Worm (Caenorhabditis elegans) whole organism, L2 larva: ENCODE measurements around the gene srbc-36.
"Not testable (repeated sequence)": the region's sequence is repeated elsewhere in the genome, so short reads cannot be mapped to it uniquely, and the experiment has no call there.

Experiments used
- C34F6.9 ChIP-seq: fragments of 150-350 bp; optimal IDR thresholded peaks from 2 replicates; lab custom pipeline; 2014; ENCODE audit warnings: missing biosample characterization, missing genetic modification characterization
- F13H6.1 ChIP-seq: sonication (generic microtip); optimal IDR thresholded peaks from 2 replicates; lab custom pipeline; 2016; ENCODE audit warnings: missing genetic modification characterization, missing compliant biosample characterization
- Y55F3AM.14 ChIP-seq: fragments of 200-800 bp; sonication (Bioruptor generic); optimal IDR thresholded peaks from 2 replicates; lab custom pipeline; 2018; ENCODE audit warnings: mild to moderate bottlenecking, missing genetic modification characterization, missing compliant biosample characterization
- ZK546.5 ChIP-seq: sonication (generic microtip); optimal IDR thresholded peaks from 2 replicates; lab custom pipeline; 2017; ENCODE audit warnings: missing biosample characterization, missing genetic modification characterization
- alr-1 ChIP-seq: fragments of 150-350 bp; optimal IDR thresholded peaks from 2 replicates; lab custom pipeline; 2014; ENCODE audit warnings: missing biosample characterization, missing genetic modification characterization
- aly-2 ChIP-seq: fragments of 150-350 bp; optimal IDR thresholded peaks from 2 replicates; lab custom pipeline; 2014; ENCODE audit warnings: missing biosample characterization, missing genetic modification characterization
- ama-1 ChIP-seq: fragments of 150-350 bp; optimal IDR thresholded peaks from 2 replicates; lab custom pipeline; 2018; ENCODE audit warnings: inconsistent platforms
- blmp-1 ChIP-seq: sonication (generic microtip); optimal IDR thresholded peaks from 2 replicates; lab custom pipeline; 2017; ENCODE audit warnings: missing genetic modification characterization, mild to moderate bottlenecking, missing compliant biosample characterization, antibody characterized with exemption, moderate library complexity; ENCODE audit not compliant: insufficient read depth
- ceh-82 ChIP-seq: fragments of 150-350 bp; optimal IDR thresholded peaks from 2 replicates; lab custom pipeline; 2014; ENCODE audit warnings: missing biosample characterization, missing genetic modification characterization
- crh-2 ChIP-seq: sonication (generic microtip); optimal IDR thresholded peaks from 2 replicates; lab custom pipeline; 2017; ENCODE audit warnings: missing biosample characterization, missing genetic modification characterization
- egl-27 ChIP-seq: sonication (generic microtip); optimal IDR thresholded peaks from 3 replicates; lab custom pipeline; 2017; ENCODE audit warnings: missing biosample characterization, missing genetic modification reagents, missing genetic modification characterization
- elt-1 ChIP-seq: fragments of 150-350 bp; optimal IDR thresholded peaks from 2 replicates; lab custom pipeline; 2014; ENCODE audit warnings: missing biosample characterization, missing genetic modification characterization
- elt-3 ChIP-seq: sonication (generic microtip); optimal IDR thresholded peaks from 2 replicates; lab custom pipeline; 2017; ENCODE audit warnings: missing biosample characterization, missing genetic modification characterization
- fos-1 ChIP-seq: fragments of 150-350 bp; optimal IDR thresholded peaks from 2 replicates; lab custom pipeline; 2014; ENCODE audit warnings: missing biosample characterization, missing genetic modification characterization
- gmeb-1 ChIP-seq: fragments of 150-350 bp; optimal IDR thresholded peaks from 2 replicates; lab custom pipeline; 2014; ENCODE audit warnings: missing biosample characterization, missing genetic modification characterization
- lin-13 ChIP-seq: fragments of 150-350 bp; optimal IDR thresholded peaks from 2 replicates; lab custom pipeline; 2014; ENCODE audit warnings: missing biosample characterization, missing genetic modification reagents, missing genetic modification characterization
- mab-5 ChIP-seq: fragments of 150-350 bp; optimal IDR thresholded peaks from 2 replicates; lab custom pipeline; 2014; ENCODE audit warnings: missing biosample characterization, missing genetic modification characterization
- nhr-10 ChIP-seq: sonication (generic microtip); optimal IDR thresholded peaks from 2 replicates; lab custom pipeline; 2017; ENCODE audit warnings: missing biosample characterization, missing genetic modification characterization
- nhr-11 ChIP-seq: fragments of 150-350 bp; optimal IDR thresholded peaks from 2 replicates; lab custom pipeline; 2014; ENCODE audit warnings: missing biosample characterization, missing genetic modification characterization
- nhr-129 ChIP-seq: fragments of 150-350 bp; optimal IDR thresholded peaks from 2 replicates; lab custom pipeline; 2014; ENCODE audit warnings: missing biosample characterization, missing genetic modification characterization
- nhr-21 ChIP-seq: fragments of 150-350 bp; optimal IDR thresholded peaks from 2 replicates; lab custom pipeline; 2014; ENCODE audit warnings: missing biosample characterization, missing genetic modification characterization
- nhr-23 ChIP-seq: fragments of 150-350 bp; optimal IDR thresholded peaks from 2 replicates; lab custom pipeline; 2014; ENCODE audit warnings: missing biosample characterization, missing genetic modification reagents, missing genetic modification characterization
- nhr-25 ChIP-seq: fragments of 150-350 bp; sonication (generic microtip); optimal IDR thresholded peaks from 3 replicates; lab custom pipeline; 2014; ENCODE audit warnings: missing biosample characterization, missing genetic modification characterization
- nhr-77 ChIP-seq: fragments of 150-350 bp; optimal IDR thresholded peaks from 2 replicates; lab custom pipeline; 2014; ENCODE audit warnings: missing biosample characterization, missing genetic modification characterization
- peb-1 ChIP-seq: fragments of 150-350 bp; optimal IDR thresholded peaks from 2 replicates; lab custom pipeline; 2014; ENCODE audit warnings: missing biosample characterization, missing genetic modification characterization
- sma-3 ChIP-seq: sonication (generic microtip); optimal IDR thresholded peaks from 2 replicates; lab custom pipeline; 2016; ENCODE audit warnings: missing genetic modification reagents, missing genetic modification characterization, missing compliant biosample characterization
- sma-9 ChIP-seq, 2 experiments: fragments of 150-350 bp in 1 of 2; sonication (generic microtip) in 1 of 2; optimal IDR thresholded peaks; 2 replicates each; lab custom pipeline; 2014 to 2016; ENCODE audit warnings: missing genetic modification characterization in 2 of 2, mild to moderate bottlenecking in 1 of 2, missing biosample characterization in 1 of 2, missing compliant biosample characterization in 1 of 2, missing genetic modification reagents in 1 of 2, moderate library complexity in 1 of 2
- unc-39 ChIP-seq: fragments of 150-350 bp; optimal IDR thresholded peaks from 2 replicates; lab custom pipeline; 2014; ENCODE audit warnings: missing biosample characterization, missing genetic modification characterization
- unc-55 ChIP-seq: fragments of 150-350 bp; sonication (generic microtip); optimal IDR thresholded peaks from 3 replicates; lab custom pipeline; 2014; ENCODE audit warnings: missing biosample characterization, missing genetic modification reagents, missing genetic modification characterization
- unc-62 ChIP-seq: fragments of 150-350 bp; optimal IDR thresholded peaks from 2 replicates; lab custom pipeline; 2014; ENCODE audit warnings: missing biosample characterization, missing genetic modification reagents, missing genetic modification characterization
- zag-1 ChIP-seq: fragments of 150-350 bp; optimal IDR thresholded peaks from 2 replicates; lab custom pipeline; 2014; ENCODE audit warnings: missing biosample characterization, missing genetic modification characterization
- ztf-11 ChIP-seq: sonication (generic microtip); optimal IDR thresholded peaks from 2 replicates; lab custom pipeline; 2017; ENCODE audit warnings: missing biosample characterization, missing genetic modification characterization

srbc-36 gene

ce11 chrV:3506252-3506651, 15.9 kb upstream of the srbc-36 start, which contains the start of gene ugt-64:
TSS of gene ugt-64 (minus strand) at chrV:3506352.
- TF ChIP-seq lin-13 (GFP tag; lab: Kevin White, UChicago); ztf-11 (tag; lab: Kevin White, UChicago); zag-1 (tag; lab: Kevin White, UChicago): not testable (repeated sequence)

- TF ChIP-seq crh-2 (tag; lab: Kevin White, UChicago) (peak; percentile 64), mab-5 (tag; lab: Kevin White, UChicago) (no peak), gmeb-1 (tag; lab: Kevin White, UChicago) (peak; percentile 20), blmp-1 (tag; lab: Kevin White, UChicago) (peak; percentile 70), ztf-11 (tag; lab: Kevin White, UChicago) (no peak), sma-9 (GFP tag; optimal IDR thresholded peaks at IDR 0.05; lab: Kevin White, UChicago) (peak; percentile 79), sma-9 (tag; optimal IDR thresholded peaks at IDR 0.05; lab: Kevin White, UChicago) (no peak), nhr-11 (tag; lab: Kevin White, UChicago) (no peak), peb-1 (tag; lab: Kevin White, UChicago) (no peak), sma-3 (peak; percentile 25), fos-1 (tag; lab: Kevin White, UChicago) (peak; percentile 77), nhr-23 (no peak)
- TF ChIP-seq, all 48 proteins: peak for 6
Measured at ce11 chrV:3505745-3506144, 15.4 kb upstream of the srbc-36 start.

ce11 chrV:3502038-3502437, 11.7 kb upstream of the srbc-36 start, which contains the start of the genes C07G3.8 and C07G3.10:
TSS of gene C07G3.8 (minus strand) at chrV:3502138.
TSS of gene C07G3.10 (plus strand) at chrV:3502307.
- TF ChIP-seq sma-3, result no peak
- no peak for TF ChIP-seq alr-1 (tag; lab: Kevin White, UChicago)
- TF ChIP-seq nhr-77, result no peak
- no peak for TF ChIP-seq nhr-25 (tag; lab: Kevin White, UChicago)
- TF ChIP-seq mab-5 (tag; lab: Kevin White, UChicago), result no peak
- no peak for TF ChIP-seq ZK546.5 (tag; lab: Kevin White, UChicago)
- TF ChIP-seq ama-1, result no peak
- TF ChIP-seq ceh-82 (tag; lab: Kevin White, UChicago), result no peak
- no peak for TF ChIP-seq peb-1 (tag; lab: Kevin White, UChicago)
- no peak for TF ChIP-seq nhr-10 (tag; lab: Kevin White, UChicago)
- no peak for TF ChIP-seq aly-2 (tag; lab: Kevin White, UChicago)
- TF ChIP-seq nhr-11 (tag; lab: Kevin White, UChicago), result no peak
- no peak for TF ChIP-seq unc-55 (GFP tag; lab: Kevin White, UChicago)
- no peak for TF ChIP-seq sma-9 (GFP tag; optimal IDR thresholded peaks at IDR 0.05; lab: Kevin White, UChicago)
- TF ChIP-seq sma-9 (tag; optimal IDR thresholded peaks at IDR 0.05; lab: Kevin White, UChicago), result no peak
- no peak for TF ChIP-seq lin-13 (GFP tag; lab: Kevin White, UChicago)
- TF ChIP-seq unc-62 (GFP tag; lab: Kevin White, UChicago), result no peak
- no peak for TF ChIP-seq F13H6.1 (tag; lab: Kevin White, UChicago)
- no peak for TF ChIP-seq Y55F3AM.14 (GFP tag; lab: Kevin White, UChicago)
- no peak for TF ChIP-seq nhr-21 (tag; lab: Kevin White, UChicago)
- TF ChIP-seq elt-1 (tag; lab: Kevin White, UChicago), result no peak

- no peak for TF ChIP-seq egl-27 (tag; lab: Kevin White, UChicago)
- no peak for TF ChIP-seq ceh-82 (tag; lab: Kevin White, UChicago)
- no peak for TF ChIP-seq nhr-129
- TF ChIP-seq lin-13 (GFP tag; lab: Kevin White, UChicago), result no peak
- no peak for TF ChIP-seq C34F6.9 (tag; lab: Kevin White, UChicago)
- TF ChIP-seq nhr-10 (tag; lab: Kevin White, UChicago), result no peak
- TF ChIP-seq unc-62 (GFP tag; lab: Kevin White, UChicago), result no peak
Measured at ce11 chrV:3496880-3497279, 6.5 kb upstream of the srbc-36 start, which contains the start of gene C07G3.15. TSS of gene C07G3.15 (minus strand) at chrV:3496980.

DNA sequence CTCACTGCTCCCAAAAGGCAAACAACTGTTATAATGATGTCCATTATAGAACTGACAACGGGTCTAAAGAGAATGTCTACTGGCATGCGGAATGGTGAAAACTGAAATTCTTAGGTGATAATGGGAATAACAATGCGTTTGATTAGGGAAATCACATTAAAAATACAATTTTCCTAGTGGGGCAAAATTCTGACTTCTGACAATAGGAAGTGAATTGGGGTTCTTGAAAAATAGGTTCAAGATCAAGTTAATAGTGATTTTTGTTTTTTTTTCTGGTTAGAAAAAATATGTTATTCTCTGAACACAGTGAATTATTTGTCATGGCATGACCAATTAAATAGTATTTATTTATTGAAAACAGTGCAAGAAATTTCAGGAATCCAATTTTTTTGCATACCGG, 3.5 kb downstream of the srbc-36 start, which contains the start of gene srbc-32:
Gene srbc-32 (minus strand): TSS at position 101 of the 400 bp plus-strand sequence.
- TF ChIP-seq peb-1 (tag; lab: Kevin White, UChicago) (no peak), alr-1 (tag; lab: Kevin White, UChicago) (no peak), unc-39 (tag; lab: Kevin White, UChicago) (no peak), elt-3 (tag; lab: Kevin White, UChicago) (no peak)
